Worm (Caenorhabditis elegans) whole organism, L3 larva: ENCODE data around the gene Y24D9A.6.
A peak's percentile ranks its signal among the peaks of the same experiment; 100 is the strongest.

Experiments
- R02D3.7 ChIP-seq: fragments of 150-350 bp; optimal IDR thresholded peaks from 2 replicates; lab custom pipeline; 2014; ENCODE audit warnings: missing biosample characterization, missing genetic modification characterization
- ZK546.5 ChIP-seq: sonication (generic microtip); optimal IDR thresholded peaks from 2 replicates; lab custom pipeline; 2017; ENCODE audit warnings: missing biosample characterization, missing genetic modification characterization
- aly-2 ChIP-seq: fragments of 150-350 bp; optimal IDR thresholded peaks from 2 replicates; lab custom pipeline; 2014; ENCODE audit warnings: missing biosample characterization, missing genetic modification characterization
- ama-1 ChIP-seq: fragments of 150-350 bp; optimal IDR thresholded peaks from 2 replicates; lab custom pipeline; 2018
- ceh-16 ChIP-seq: sonication (generic microtip); optimal IDR thresholded peaks from 2 replicates; lab custom pipeline; 2017; ENCODE audit warnings: missing biosample characterization, missing genetic modification characterization
- ceh-28 ChIP-seq: fragments of 150-350 bp; optimal IDR thresholded peaks from 2 replicates; lab custom pipeline; 2014; ENCODE audit warnings: missing biosample characterization, missing genetic modification reagents, missing genetic modification characterization
- ceh-82 ChIP-seq: fragments of 150-350 bp; optimal IDR thresholded peaks from 2 replicates; lab custom pipeline; 2014; ENCODE audit warnings: missing biosample characterization, missing genetic modification characterization
- ceh-9 ChIP-seq: sonication (generic microtip); optimal IDR thresholded peaks from 2 replicates; lab custom pipeline; 2018; ENCODE audit warnings: missing biosample characterization, missing genetic modification characterization
- daf-12 ChIP-seq: fragments of 150-350 bp; optimal IDR thresholded peaks from 2 replicates; lab custom pipeline; 2014; ENCODE audit warnings: missing biosample characterization, missing genetic modification reagents, missing genetic modification characterization
- egl-27 ChIP-seq: sonication (generic microtip); optimal IDR thresholded peaks from 4 replicates; lab custom pipeline; 2017; ENCODE audit warnings: missing biosample characterization, missing genetic modification reagents, missing genetic modification characterization
- egl-5 ChIP-seq: fragments of 150-350 bp; optimal IDR thresholded peaks from 2 replicates; lab custom pipeline; 2017; ENCODE audit warnings: missing biosample characterization, missing genetic modification reagents, missing genetic modification characterization, inconsistent platforms
- elt-1 ChIP-seq: fragments of 150-350 bp; optimal IDR thresholded peaks from 2 replicates; lab custom pipeline; 2014; ENCODE audit warnings: missing biosample characterization, missing genetic modification characterization
- elt-2 ChIP-seq: sonication (generic microtip); optimal IDR thresholded peaks from 2 replicates; lab custom pipeline; 2016; ENCODE audit warnings: missing genetic modification reagents, mild to moderate bottlenecking, missing genetic modification characterization, missing compliant biosample characterization
- elt-3 ChIP-seq, 3 experiments: fragments of 150-350 bp in 1 of 3; sonication (generic microtip) in 2 of 3; optimal IDR thresholded peaks; 2 replicates in 2 of 3; 4 replicates in 1 of 3; lab custom pipeline; 2014 to 2017; ENCODE audit warnings: missing biosample characterization in 3 of 3, missing genetic modification characterization in 3 of 3
- eor-1 ChIP-seq, 2 experiments: fragments of 150-350 bp; optimal IDR thresholded peaks; 2 replicates each; lab custom pipeline; 2014 to 2018; ENCODE audit warnings: missing biosample characterization in 2 of 2, missing genetic modification characterization in 2 of 2
- fkh-10 ChIP-seq: sonication (generic microtip); optimal IDR thresholded peaks from 2 replicates; lab custom pipeline; 2017; ENCODE audit warnings: missing biosample characterization, missing genetic modification reagents, missing genetic modification characterization
- fkh-2 ChIP-seq: fragments of 150-350 bp; optimal IDR thresholded peaks from 2 replicates; lab custom pipeline; 2014; ENCODE audit warnings: missing biosample characterization, missing genetic modification reagents, missing genetic modification characterization
- fos-1 ChIP-seq: fragments of 150-350 bp; optimal IDR thresholded peaks from 2 replicates; lab custom pipeline; 2014; ENCODE audit warnings: missing biosample characterization, missing genetic modification characterization
- hmg-11 ChIP-seq: sonication (generic microtip); optimal IDR thresholded peaks from 2 replicates; lab custom pipeline; 2016; ENCODE audit warnings: missing genetic modification characterization, missing compliant biosample characterization
- jun-1 ChIP-seq: fragments of 150-350 bp; optimal IDR thresholded peaks from 2 replicates; lab custom pipeline; 2014; ENCODE audit warnings: missing biosample characterization, missing genetic modification reagents, missing genetic modification characterization
- lin-15B ChIP-seq: fragments of 150-350 bp; optimal IDR thresholded peaks from 2 replicates; lab custom pipeline; 2014; ENCODE audit warnings: missing biosample characterization, missing genetic modification characterization
- lin-39 ChIP-seq: fragments of 150-350 bp; optimal IDR thresholded peaks from 2 replicates; lab custom pipeline; 2018; ENCODE audit warnings: missing biosample characterization, missing genetic modification reagents, missing genetic modification characterization
- lsy-12 ChIP-seq: sonication (generic microtip); optimal IDR thresholded peaks from 2 replicates; lab custom pipeline; 2016; ENCODE audit warnings: mild to moderate bottlenecking, missing genetic modification characterization, missing compliant biosample characterization
- mdl-1 ChIP-seq: fragments of 150-350 bp; optimal IDR thresholded peaks from 2 replicates; lab custom pipeline; 2014; ENCODE audit warnings: missing biosample characterization, missing genetic modification characterization
- mml-1 ChIP-seq: fragments of 150-350 bp; sonication (generic microtip); optimal IDR thresholded peaks from 3 replicates; lab custom pipeline; 2014; ENCODE audit warnings: missing biosample characterization, missing genetic modification characterization
- nfya-1 ChIP-seq: sonication (generic microtip); optimal IDR thresholded peaks from 2 replicates; lab custom pipeline; 2017; ENCODE audit warnings: missing genetic modification characterization, mild to moderate bottlenecking, missing compliant biosample characterization, antibody characterized with exemption, moderate library complexity; ENCODE audit not compliant: insufficient read depth
- nhr-11 ChIP-seq: fragments of 150-350 bp; optimal IDR thresholded peaks from 2 replicates; lab custom pipeline; 2014; ENCODE audit warnings: missing biosample characterization, missing genetic modification characterization
- nhr-12 ChIP-seq: fragments of 150-350 bp; optimal IDR thresholded peaks from 2 replicates; lab custom pipeline; 2014; ENCODE audit warnings: missing biosample characterization, missing genetic modification characterization
- nhr-23 ChIP-seq: fragments of 150-350 bp; optimal IDR thresholded peaks from 2 replicates; lab custom pipeline; 2014; ENCODE audit warnings: missing biosample characterization, missing genetic modification reagents, missing genetic modification characterization
- nhr-237 ChIP-seq: fragments of 150-350 bp; optimal IDR thresholded peaks from 2 replicates; lab custom pipeline; 2014; ENCODE audit warnings: missing biosample characterization, missing genetic modification characterization
- nhr-25 ChIP-seq: sonication (generic microtip); optimal IDR thresholded peaks from 2 replicates; lab custom pipeline; 2017; ENCODE audit warnings: missing biosample characterization, missing genetic modification characterization
- nhr-28 ChIP-seq: fragments of 150-350 bp; optimal IDR thresholded peaks from 2 replicates; lab custom pipeline; 2014; ENCODE audit warnings: missing biosample characterization, missing genetic modification characterization
- nhr-43 ChIP-seq: sonication (generic microtip); optimal IDR thresholded peaks from 2 replicates; lab custom pipeline; 2016; ENCODE audit warnings: mild to moderate bottlenecking, missing genetic modification characterization, missing compliant biosample characterization; ENCODE audit not compliant: poor library complexity, severe bottlenecking
- nhr-67 ChIP-seq: fragments of 150-350 bp; optimal IDR thresholded peaks from 2 replicates; lab custom pipeline; 2014; ENCODE audit warnings: missing biosample characterization, missing genetic modification characterization
- nhr-76 ChIP-seq: fragments of 150-350 bp; sonication (generic microtip); optimal IDR thresholded peaks from 5 replicates; lab custom pipeline; 2014; ENCODE audit warnings: missing biosample characterization, missing genetic modification characterization
- nhr-77 ChIP-seq: fragments of 150-350 bp; optimal IDR thresholded peaks from 2 replicates; lab custom pipeline; 2014; ENCODE audit warnings: missing biosample characterization, missing genetic modification characterization
- pha-4 ChIP-seq: fragments of 150-350 bp; optimal IDR thresholded peaks from 2 replicates; lab custom pipeline; 2014; ENCODE audit warnings: missing biosample characterization, missing genetic modification reagents, missing genetic modification characterization
- pqm-1 ChIP-seq: fragments of 150-350 bp; optimal IDR thresholded peaks from 2 replicates; lab custom pipeline; 2017; ENCODE audit warnings: missing biosample characterization, missing genetic modification characterization, inconsistent platforms
- sea-2 ChIP-seq: fragments of 150-350 bp; sonication (generic microtip); optimal IDR thresholded peaks from 4 replicates; lab custom pipeline; 2014; ENCODE audit warnings: missing biosample characterization, missing genetic modification reagents, missing genetic modification characterization
- skn-1 ChIP-seq: fragments of 150-350 bp; optimal IDR thresholded peaks from 2 replicates; lab custom pipeline; 2014; ENCODE audit warnings: missing biosample characterization, missing genetic modification characterization
- snpc-4 ChIP-seq: fragments of 150-350 bp; optimal IDR thresholded peaks from 2 replicates; lab custom pipeline; 2014; ENCODE audit warnings: missing biosample characterization, missing genetic modification characterization
- tbx-2 ChIP-seq: sonication (generic microtip); optimal IDR thresholded peaks from 2 replicates; lab custom pipeline; 2016; ENCODE audit warnings: mild to moderate bottlenecking, missing genetic modification characterization, missing compliant biosample characterization
- unc-39 ChIP-seq: sonication (generic microtip); optimal IDR thresholded peaks from 4 replicates; lab custom pipeline; 2017; ENCODE audit warnings: missing biosample characterization, missing genetic modification characterization
- unc-62 ChIP-seq: fragments of 150-350 bp; sonication (generic microtip); optimal IDR thresholded peaks from 4 replicates; lab custom pipeline; 2014; ENCODE audit warnings: missing biosample characterization, missing genetic modification reagents, missing genetic modification characterization
- zag-1 ChIP-seq: fragments of 150-350 bp; optimal IDR thresholded peaks from 2 replicates; lab custom pipeline; 2014; ENCODE audit warnings: missing biosample characterization, missing genetic modification characterization
- ztf-11 ChIP-seq: fragments of 150-350 bp; optimal IDR thresholded peaks from 2 replicates; lab custom pipeline; 2014; ENCODE audit warnings: missing biosample characterization, missing genetic modification characterization
- ztf-4 ChIP-seq: fragments of 150-350 bp; optimal IDR thresholded peaks from 2 replicates; lab custom pipeline; 2014; ENCODE audit warnings: missing biosample characterization, missing genetic modification characterization

Gene Y24D9A.6

ce11 chrIV:4405126-4405525 lies 4.9 kb upstream of the Y24D9A.6 start, which contains the start of gene Y24D9A.7:
Gene Y24D9A.7 (minus strand): TSS chrIV:4405171.
- TF ChIP-seq daf-12 (tag; lab: Kevin White, UChicago) (no peak), ceh-16 (tag; lab: Kevin White, UChicago) (no peak), zag-1 (tag; lab: Kevin White, UChicago) (no peak), ceh-9 (no peak), egl-27 (no peak), elt-1 (tag; lab: Kevin White, UChicago) (no peak), lin-15B (tag; lab: Kevin White, UChicago) (no peak), ceh-82 (no peak), mdl-1 (tag; lab: Kevin White, UChicago) (no peak), ztf-4 (no peak), nhr-77 (tag; lab: Kevin White, UChicago) (no peak), tbx-2 (no peak), fos-1 (tag; lab: Kevin White, UChicago) (no peak), jun-1 (tag; lab: Kevin White, UChicago) (no peak), elt-3 (tag; optimal IDR thresholded peaks at IDR 0.05; lab: Kevin White, UChicago) (no peak), ZK546.5 (tag; lab: Kevin White, UChicago) (no peak), ceh-28 (tag; lab: Kevin White, UChicago) (no peak), lsy-12 (tag; lab: Kevin White, UChicago) (peak; percentile 5), elt-2 (tag; lab: Kevin White, UChicago) (peak; percentile 24), nhr-76 (tag; lab: Kevin White, UChicago) (no peak), mml-1 (tag; lab: Kevin White, UChicago) (no peak), R02D3.7 (tag; lab: Kevin White, UChicago) (no peak), fkh-10 (no peak), nhr-43 (tag; lab: Kevin White, UChicago) (peak; percentile 66), nfya-1 (tag; lab: Kevin White, UChicago) (peak; percentile 19), nhr-12 (no peak), unc-62 (GFP tag; lab: Kevin White, UChicago) (no peak), pqm-1 (peak; percentile 8), unc-39 (tag; lab: Kevin White, UChicago) (no peak), nhr-11 (tag; lab: Kevin White, UChicago) (no peak), skn-1 (no peak), nhr-25 (no peak), lin-39 (tag; lab: Kevin White, UChicago) (peak; percentile 45), ama-1 (no peak), aly-2 (tag; lab: Kevin White, UChicago) (no peak), eor-1 (tag; optimal IDR thresholded peaks at IDR 0.05; lab: Kevin White, UChicago) (no peak), nhr-28 (tag; lab: Kevin White, UChicago) (no peak), nhr-67 (tag; lab: Kevin White, UChicago) (no peak), nhr-23 (tag; lab: Kevin White, UChicago) (peak; percentile 42), fkh-2 (tag; lab: Kevin White, UChicago) (no peak), hmg-11 (tag; lab: Kevin White, UChicago) (no peak), nhr-237 (tag; lab: Kevin White, UChicago) (no peak), snpc-4 (tag; lab: Kevin White, UChicago) (no peak), sea-2 (GFP tag; lab: Kevin White, UChicago) (no peak), pha-4 (tag; lab: Kevin White, UChicago) (peak; percentile 33), egl-5 (tag; lab: Kevin White, UChicago) (peak; percentile 78), ztf-11 (tag; lab: Kevin White, UChicago) (no peak)
